Worm (Caenorhabditis elegans) whole organism, L3 larva: ENCODE measurements around the gene T16D1.1.

Experiments used
- elt-2 ChIP-seq: sonication (generic microtip); optimal IDR thresholded peaks from 2 replicates; lab custom pipeline; 2016; ENCODE audit warnings: missing genetic modification reagents, mild to moderate bottlenecking, missing genetic modification characterization, missing compliant biosample characterization
- elt-3 ChIP-seq, 3 experiments: fragments of 150-350 bp in 1 of 3; sonication (generic microtip) in 2 of 3; optimal IDR thresholded peaks; 2 replicates in 2 of 3; 4 replicates in 1 of 3; lab custom pipeline; 2014 to 2017; ENCODE audit warnings: missing biosample characterization in 3 of 3, missing genetic modification characterization in 3 of 3
- lin-39 ChIP-seq: fragments of 150-350 bp; optimal IDR thresholded peaks from 2 replicates; lab custom pipeline; 2018; ENCODE audit warnings: missing biosample characterization, missing genetic modification reagents, missing genetic modification characterization
- nhr-76 ChIP-seq: fragments of 150-350 bp; sonication (generic microtip); optimal IDR thresholded peaks from 5 replicates; lab custom pipeline; 2014; ENCODE audit warnings: missing biosample characterization, missing genetic modification characterization
- unc-62 ChIP-seq: fragments of 150-350 bp; sonication (generic microtip); optimal IDR thresholded peaks from 4 replicates; lab custom pipeline; 2014; ENCODE audit warnings: missing biosample characterization, missing genetic modification reagents, missing genetic modification characterization
- ztf-4 ChIP-seq: fragments of 150-350 bp; optimal IDR thresholded peaks from 2 replicates; lab custom pipeline; 2014; ENCODE audit warnings: missing biosample characterization, missing genetic modification characterization

ce11 chrII:5210830-5211229 is 30.6 kb downstream of the T16D1.1 start, which contains the start of gene C34F11.8:
- TF ChIP-seq ztf-4 (tag; lab: Kevin White, UChicago) (no peak), unc-62 (GFP tag; lab: Kevin White, UChicago) (no peak), elt-2 (no peak), nhr-76 (no peak), lin-39 (tag; lab: Kevin White, UChicago) (no peak), elt-3 (tag; optimal IDR thresholded peaks at IDR 0.05; lab: Kevin White, UChicago) (no peak)
